Worm (Caenorhabditis elegans) whole organism, young adult: Measurements from ENCODE around the gene F44E5.2.

Source experiments
- B0035.1 ChIP-seq: sonication (generic microtip); optimal IDR thresholded peaks from 2 replicates; lab custom pipeline; 2016; ENCODE audit warnings: missing genetic modification characterization, mild to moderate bottlenecking, missing compliant biosample characterization, missing genotype, missing genetic modification reagents
- C17E4.6 ChIP-seq: fragments of 200-800 bp; sonication (Bioruptor generic); IDR thresholded peaks from 2 replicates; pipeline ENCODE4 v1.3.6; 2022; ENCODE audit warnings: missing genetic modification reagents, missing genetic modification characterization, missing compliant biosample characterization
- D2030.7 ChIP-seq: fragments of 200-800 bp; sonication (Bioruptor generic); IDR thresholded peaks from 2 replicates; pipeline ENCODE4 v1.3.6; 2022; ENCODE audit warnings: missing genetic modification reagents, missing genetic modification characterization, missing compliant biosample characterization
- F22D6.2 ChIP-seq: sonication (generic microtip); optimal IDR thresholded peaks from 2 replicates; lab custom pipeline; 2016; ENCODE audit warnings: mild to moderate bottlenecking, missing genetic modification characterization, missing compliant biosample characterization
- F33H1.4 ChIP-seq: fragments of 200-800 bp; sonication (Bioruptor generic); IDR thresholded peaks from 2 replicates; pipeline ENCODE4 v1.3.6; 2022; ENCODE audit warnings: missing genetic modification reagents, missing genetic modification characterization, missing compliant biosample characterization
- F52B5.7 ChIP-seq: sonication (generic microtip); optimal IDR thresholded peaks from 2 replicates; lab custom pipeline; 2016; ENCODE audit warnings: mild to moderate bottlenecking, missing genetic modification characterization, missing compliant biosample characterization
- K11D2.4 ChIP-seq: fragments of 200-800 bp; sonication (Bioruptor generic); IDR thresholded peaks from 2 replicates; pipeline ENCODE4 v1.3.6; 2022; ENCODE audit warnings: missing genetic modification reagents, missing genetic modification characterization, missing compliant biosample characterization
- Y53G8AR.9 ChIP-seq: fragments of 200-800 bp; sonication (Bioruptor generic); conservative IDR thresholded peaks from 2 replicates; pipeline ENCODE4 v1.3.6; 2022; ENCODE audit warnings: missing genetic modification reagents, missing genetic modification characterization, missing compliant biosample characterization
- Y56A3A.18 ChIP-seq: fragments of 200-800 bp; sonication (Bioruptor generic); IDR thresholded peaks from 2 replicates; pipeline ENCODE4 v1.3.6; 2022; ENCODE audit warnings: missing genetic modification reagents, missing genetic modification characterization, missing compliant biosample characterization
- Y67H2A.10 ChIP-seq: fragments of 200-800 bp; sonication (Bioruptor generic); conservative IDR thresholded peaks from 2 replicates; pipeline ENCODE4 v1.3.6; 2022; ENCODE audit warnings: missing genetic modification reagents, missing genetic modification characterization, missing compliant biosample characterization
- ama-1 ChIP-seq, 3 experiments: fragments of 150-350 bp in 1 of 3; sonication (generic microtip) in 2 of 3; optimal IDR thresholded peaks; 2 replicates each; lab custom pipeline; 2014 to 2018; ENCODE audit warnings: missing biosample characterization in 2 of 3, missing genetic modification characterization in 2 of 3, missing genetic modification reagents in 2 of 3
- aptf-3 ChIP-seq: fragments of 200-800 bp; sonication (Bioruptor generic); IDR thresholded peaks from 2 replicates; pipeline ENCODE4 v1.3.6; 2022; ENCODE audit warnings: missing genetic modification characterization, missing compliant biosample characterization
- attf-3 ChIP-seq: fragments of 200-800 bp; sonication (Bioruptor generic); conservative IDR thresholded peaks from 2 replicates; pipeline ENCODE4 v1.3.6; 2022; ENCODE audit warnings: missing genetic modification reagents, missing genetic modification characterization, missing compliant biosample characterization
- bed-1 ChIP-seq: fragments of 200-800 bp; sonication (Bioruptor generic); IDR thresholded peaks from 2 replicates; pipeline ENCODE4 v1.3.6; 2022; ENCODE audit warnings: missing genetic modification reagents, missing genetic modification characterization, missing compliant biosample characterization
- bed-2 ChIP-seq: fragments of 200-800 bp; sonication (Bioruptor generic); IDR thresholded peaks from 2 replicates; pipeline ENCODE4 v1.3.6; 2022; ENCODE audit warnings: missing genetic modification reagents, missing genetic modification characterization, missing compliant biosample characterization
- cebp-1 ChIP-seq, 2 experiments: fragments of 200-800 bp in 1 of 2; sonication (Bioruptor generic) in 1 of 2; sonication (generic microtip) in 1 of 2; IDR thresholded peaks in 1 of 2; optimal IDR thresholded peaks in 1 of 2; 2 replicates each; pipeline versions ENCODE4 v1.3.6 to Lab custom; 2017 to 2022; ENCODE audit warnings: missing compliant biosample characterization in 2 of 2, missing genetic modification characterization in 2 of 2, mild to moderate bottlenecking in 1 of 2, missing genetic modification reagents in 1 of 2, moderate library complexity in 1 of 2
- cebp-2 ChIP-seq: fragments of 200-800 bp; sonication (Bioruptor generic); IDR thresholded peaks from 2 replicates; pipeline ENCODE4 v1.3.6; 2022; ENCODE audit warnings: missing genetic modification characterization, missing compliant biosample characterization
- ceh-100 ChIP-seq: fragments of 200-800 bp; sonication (Bioruptor generic); IDR thresholded peaks from 2 replicates; pipeline ENCODE4 v1.3.6; 2022; ENCODE audit warnings: missing genetic modification reagents, missing genetic modification characterization, missing compliant biosample characterization
- dpff-1 ChIP-seq: sonication (generic microtip); optimal IDR thresholded peaks from 2 replicates; lab custom pipeline; 2017; ENCODE audit warnings: mild to moderate bottlenecking, missing genetic modification characterization, missing compliant biosample characterization
- dpl-1 ChIP-seq: fragments of 150-350 bp; optimal IDR thresholded peaks from 2 replicates; lab custom pipeline; 2014; ENCODE audit warnings: missing biosample characterization, missing genetic modification reagents, missing genetic modification characterization
- egl-44 ChIP-seq: fragments of 200-800 bp; sonication (Bioruptor generic); IDR thresholded peaks from 2 replicates; pipeline ENCODE4 v1.3.6; 2022; ENCODE audit warnings: missing genetic modification reagents, missing genetic modification characterization, missing compliant biosample characterization
- hlh-12 ChIP-seq: sonication (generic microtip); optimal IDR thresholded peaks from 2 replicates; lab custom pipeline; 2016; ENCODE audit warnings: missing genetic modification characterization, missing compliant biosample characterization
- lag-1 ChIP-seq: fragments of 200-800 bp; sonication (Bioruptor generic); IDR thresholded peaks from 2 replicates; pipeline ENCODE4 v1.3.6; 2022; ENCODE audit warnings: missing genetic modification reagents, missing genetic modification characterization, missing compliant biosample characterization
- lin-35 ChIP-seq, 3 experiments: fragments of 150-350 bp in 2 of 3; sonication (generic microtip) in 1 of 3; optimal IDR thresholded peaks; 2 replicates each; lab custom pipeline; 2014 to 2018; ENCODE audit warnings: missing biosample characterization in 3 of 3, missing genetic modification characterization in 3 of 3, missing genetic modification reagents in 3 of 3
- lsy-27 ChIP-seq: sonication (generic microtip); optimal IDR thresholded peaks from 2 replicates; lab custom pipeline; 2017; ENCODE audit warnings: missing genetic modification characterization, mild to moderate bottlenecking, missing compliant biosample characterization, antibody characterized with exemption, missing genotype, borderline replicate concordance; ENCODE audit not compliant: insufficient read depth
- madf-10 ChIP-seq: sonication (generic microtip); optimal IDR thresholded peaks from 2 replicates; lab custom pipeline; 2016; ENCODE audit warnings: mild to moderate bottlenecking, missing genetic modification characterization, missing compliant biosample characterization
- madf-6 ChIP-seq: fragments of 200-800 bp; sonication (Bioruptor generic); IDR thresholded peaks from 2 replicates; pipeline ENCODE4 v1.3.6; 2022; ENCODE audit warnings: missing genetic modification reagents, missing genetic modification characterization, missing compliant biosample characterization
- mxl-1 ChIP-seq: sonication (generic microtip); optimal IDR thresholded peaks from 2 replicates; lab custom pipeline; 2016; ENCODE audit warnings: missing genetic modification characterization, missing compliant biosample characterization
- nfya-1 ChIP-seq: sonication (generic microtip); optimal IDR thresholded peaks from 2 replicates; lab custom pipeline; 2017; ENCODE audit warnings: antibody characterized with exemption, missing compliant biosample characterization, missing genetic modification characterization, borderline replicate concordance; ENCODE audit not compliant: insufficient read depth
- nfya-2 ChIP-seq: fragments of 200-800 bp; sonication (Bioruptor generic); IDR thresholded peaks from 2 replicates; pipeline ENCODE4 v1.3.6; 2022; ENCODE audit warnings: missing genetic modification reagents, missing genetic modification characterization, missing compliant biosample characterization
- nhr-179 ChIP-seq: sonication (generic microtip); optimal IDR thresholded peaks from 2 replicates; lab custom pipeline; 2016; ENCODE audit warnings: mild to moderate bottlenecking, missing genetic modification characterization, missing compliant biosample characterization
- pha-4 ChIP-seq: fragments of 150-350 bp; sonication (generic microtip); optimal IDR thresholded peaks from 2 replicates; lab custom pipeline; 2014; ENCODE audit warnings: missing biosample characterization, missing genetic modification reagents, missing genetic modification characterization
- rec-8 ChIP-seq, 2 experiments: sonication (generic microtip); optimal IDR thresholded peaks; 2 replicates each; lab custom pipeline; 2016; ENCODE audit warnings: mild to moderate bottlenecking in 2 of 2, missing genetic modification characterization in 2 of 2, missing genetic modification reagents in 2 of 2, missing genotype in 2 of 2, missing biosample characterization in 1 of 2, missing compliant biosample characterization in 1 of 2, moderate library complexity in 1 of 2
- snpc-1.3 ChIP-seq: sonication (generic microtip); optimal IDR thresholded peaks from 2 replicates; lab custom pipeline; 2017; ENCODE audit warnings: missing genetic modification characterization, mild to moderate bottlenecking, missing compliant biosample characterization, antibody characterized with exemption, moderate library complexity, missing genotype, missing genetic modification reagents; ENCODE audit not compliant: insufficient read depth
- snpc-4 ChIP-seq, 5 experiments: fragments of 150-350 bp in 1 of 5; sonication (generic microtip) in 4 of 5; optimal IDR thresholded peaks; 2 replicates each; lab custom pipeline; 2014 to 2018; ENCODE audit warnings: missing genetic modification characterization in 5 of 5, missing biosample characterization in 3 of 5, antibody characterized with exemption in 2 of 5, mild to moderate bottlenecking in 2 of 5, missing compliant biosample characterization in 2 of 5, missing genotype in 2 of 5, moderate library complexity in 2 of 5, missing genetic modification reagents in 1 of 5
- tbp1 ChIP-seq: fragments of 200-800 bp; sonication (Bioruptor generic); optimal IDR thresholded peaks from 2 replicates; lab custom pipeline; 2018; ENCODE audit warnings: mild to moderate bottlenecking, missing genetic modification characterization, missing compliant biosample characterization
- tbx-9 ChIP-seq: sonication (generic microtip); optimal IDR thresholded peaks from 2 replicates; lab custom pipeline; 2016; ENCODE audit warnings: borderline replicate concordance, missing genetic modification characterization, inconsistent platforms, missing compliant biosample characterization
- unc-62 ChIP-seq: fragments of 150-350 bp; optimal IDR thresholded peaks from 2 replicates; lab custom pipeline; 2014; ENCODE audit warnings: missing biosample characterization, missing genetic modification reagents, missing genetic modification characterization
- xnd-1 ChIP-seq: sonication (generic microtip); optimal IDR thresholded peaks from 2 replicates; lab custom pipeline; 2016; ENCODE audit warnings: missing genotype, missing genetic modification reagents, missing genetic modification characterization, missing compliant biosample characterization
- zfh-2 ChIP-seq: fragments of 200-800 bp; sonication (Bioruptor generic); conservative IDR thresholded peaks from 2 replicates; pipeline ENCODE4 v1.3.6; 2022; ENCODE audit warnings: missing genetic modification reagents, missing genetic modification characterization, missing compliant biosample characterization
- zim-3 ChIP-seq: sonication (generic microtip); optimal IDR thresholded peaks from 2 replicates; lab custom pipeline; 2017; ENCODE audit warnings: mild to moderate bottlenecking, missing genetic modification characterization, moderate library complexity, missing compliant biosample characterization
- ztf-18 ChIP-seq: sonication (generic microtip); optimal IDR thresholded peaks from 2 replicates; lab custom pipeline; 2016; ENCODE audit warnings: missing genotype, mild to moderate bottlenecking, missing genetic modification characterization, missing compliant biosample characterization
- ztf-22 ChIP-seq: fragments of 200-800 bp; sonication (Bioruptor generic); optimal IDR thresholded peaks from 2 replicates; lab custom pipeline; 2018; ENCODE audit warnings: mild to moderate bottlenecking, missing genetic modification characterization, moderate library complexity, missing compliant biosample characterization

The F44E5.2 gene

ce11 chrII:11726470-11727106, 40.0 kb upstream of the F44E5.2 start, which contains the start of gene F13D12.5 (continued):
- TF ChIP-seq xnd-1 (tag; lab: Kevin White, UChicago) (peak; percentile 82), attf-3 (peak; percentile 51), bed-2 (GFP tag; lab: Robert Waterston, UW) (no peak), hlh-12 (tag; lab: Kevin White, UChicago) (no peak), cebp-1 (GFP tag; IDR thresholded peaks at IDR 0.05; lab: Robert Waterston, UW) (no peak), cebp-1 (tag; optimal IDR thresholded peaks at IDR 0.05; lab: Kevin White, UChicago) (peak; percentile 14), lin-35 (GFP tag; optimal IDR thresholded peaks at IDR 0.05; lab: Kevin White, UChicago) (peak in 2 of 3 experiments; percentile 5 to 52), Y53G8AR.9 (no peak), aptf-3 (GFP tag; lab: Robert Waterston, UW) (no peak), F52B5.7 (tag; lab: Kevin White, UChicago) (no peak), snpc-1.3 (tag; lab: Kevin White, UChicago) (peak; percentile 23), madf-6 (GFP tag; lab: Robert Waterston, UW) (peak; percentile 94), Y56A3A.18 (0 out of 2 replicates have a peak, but pooled peaks have one; percentile 40), ceh-100 (GFP tag; lab: Robert Waterston, UW) (no peak), F33H1.4 (GFP tag; lab: Robert Waterston, UW) (peak; percentile 95), lsy-27 (tag; lab: Kevin White, UChicago) (no peak), unc-62 (GFP tag; lab: Kevin White, UChicago) (no peak)

ce11 chrII:11727438-11727837, 39.1 kb upstream of the F44E5.2 start:
- TF ChIP-seq rec-8 (tag; optimal IDR thresholded peaks at IDR 0.05; lab: Kevin White, UChicago) (no peak), tbp1 (GFP tag; lab: Kevin White, UChicago) (no peak), F22D6.2 (no peak), dpl-1 (no peak), ztf-22 (GFP tag; lab: Kevin White, UChicago) (no peak), D2030.7 (no peak), K11D2.4 (GFP tag; lab: Robert Waterston, UW) (no peak)

ce11 chrII:11728545-11729105, 37.9 kb upstream of the F44E5.2 start, which contains the start of gene alh-8:
alh-8 (plus strand) TSS chrII:11729055.
- TF ChIP-seq snpc-4 (GFP tag; optimal IDR thresholded peaks at IDR 0.05; lab: Kevin White, UChicago) (no peak), snpc-4 (tag; optimal IDR thresholded peaks at IDR 0.05; lab: Kevin White, UChicago) (peak in 1 of 4 experiments; percentile 24), dpff-1 (no peak), ama-1 (optimal IDR thresholded peaks at IDR 0.05; lab: Kevin White, UChicago) (no peak), ama-1 (GFP tag; optimal IDR thresholded peaks at IDR 0.05; lab: Kevin White, UChicago) (no peak), cebp-1 (GFP tag; IDR thresholded peaks at IDR 0.05; lab: Robert Waterston, UW) (no peak; the same call in 1 of the 2 replicates), cebp-1 (tag; optimal IDR thresholded peaks at IDR 0.05; lab: Kevin White, UChicago) (peak; percentile 61), nfya-1 (tag; lab: Kevin White, UChicago) (no peak), zim-3 (tag; lab: Kevin White, UChicago) (no peak), pha-4 (tag; lab: Kevin White, UChicago) (no peak), nhr-179 (tag; lab: Kevin White, UChicago) (no peak), Y67H2A.10 (GFP tag; lab: Robert Waterston, UW) (no peak), zfh-2 (no peak), B0035.1 (no peak), ztf-18 (tag; lab: Kevin White, UChicago) (peak; percentile 10), egl-44 (no peak), tbx-9 (tag; lab: Kevin White, UChicago) (no peak), bed-1 (GFP tag; lab: Robert Waterston, UW) (no peak), lag-1 (GFP tag; lab: Robert Waterston, UW) (no peak), mxl-1 (tag; lab: Kevin White, UChicago) (no peak), madf-10 (tag; lab: Kevin White, UChicago) (peak; percentile 22), nfya-2 (no peak), C17E4.6 (GFP tag; lab: Robert Waterston, UW) (no peak), cebp-2 (GFP tag; lab: Robert Waterston, UW) (no peak)
